Fruit fly (Drosophila melanogaster): ENCODE data around the gene CG32204.

dm6 chr3L:18898086-18898470 is 47.8 kb downstream of the CG32204 start, which contains the start of gene CG3902:
- TF ChIP-seq CG8478 (optimal IDR thresholded peaks at IDR 0.05) (no peak), CTCF (optimal IDR thresholded peaks at IDR 0.05) (no peak)

Measured in S2 (cell line).